Worm (Caenorhabditis elegans) whole organism, L3 larva: ENCODE measurements around the gene H10E21.4.

Experiments used
- ZK546.5 ChIP-seq: sonication (generic microtip); optimal IDR thresholded peaks from 2 replicates; lab custom pipeline; 2017; ENCODE audit warnings: missing biosample characterization, missing genetic modification characterization
- ama-1 ChIP-seq: fragments of 150-350 bp; optimal IDR thresholded peaks from 2 replicates; lab custom pipeline; 2018
- ceh-16 ChIP-seq: sonication (generic microtip); optimal IDR thresholded peaks from 2 replicates; lab custom pipeline; 2017; ENCODE audit warnings: missing biosample characterization, missing genetic modification characterization
- ceh-82 ChIP-seq: fragments of 150-350 bp; optimal IDR thresholded peaks from 2 replicates; lab custom pipeline; 2014; ENCODE audit warnings: missing biosample characterization, missing genetic modification characterization
- ceh-9 ChIP-seq: sonication (generic microtip); optimal IDR thresholded peaks from 2 replicates; lab custom pipeline; 2018; ENCODE audit warnings: missing biosample characterization, missing genetic modification characterization
- egl-27 ChIP-seq: sonication (generic microtip); optimal IDR thresholded peaks from 4 replicates; lab custom pipeline; 2017; ENCODE audit warnings: missing biosample characterization, missing genetic modification reagents, missing genetic modification characterization
- fkh-2 ChIP-seq: fragments of 150-350 bp; optimal IDR thresholded peaks from 2 replicates; lab custom pipeline; 2014; ENCODE audit warnings: missing biosample characterization, missing genetic modification reagents, missing genetic modification characterization
- hmg-11 ChIP-seq: sonication (generic microtip); optimal IDR thresholded peaks from 2 replicates; lab custom pipeline; 2016; ENCODE audit warnings: missing genetic modification characterization, missing compliant biosample characterization
- jun-1 ChIP-seq: fragments of 150-350 bp; optimal IDR thresholded peaks from 2 replicates; lab custom pipeline; 2014; ENCODE audit warnings: missing biosample characterization, missing genetic modification reagents, missing genetic modification characterization
- lin-15B ChIP-seq: fragments of 150-350 bp; optimal IDR thresholded peaks from 2 replicates; lab custom pipeline; 2014; ENCODE audit warnings: missing biosample characterization, missing genetic modification characterization
- lin-39 ChIP-seq: fragments of 150-350 bp; optimal IDR thresholded peaks from 2 replicates; lab custom pipeline; 2018; ENCODE audit warnings: missing biosample characterization, missing genetic modification reagents, missing genetic modification characterization
- mdl-1 ChIP-seq: fragments of 150-350 bp; optimal IDR thresholded peaks from 2 replicates; lab custom pipeline; 2014; ENCODE audit warnings: missing biosample characterization, missing genetic modification characterization
- nfya-1 ChIP-seq: sonication (generic microtip); optimal IDR thresholded peaks from 2 replicates; lab custom pipeline; 2017; ENCODE audit warnings: missing genetic modification characterization, mild to moderate bottlenecking, missing compliant biosample characterization, antibody characterized with exemption, moderate library complexity; ENCODE audit not compliant: insufficient read depth
- nhr-12 ChIP-seq: fragments of 150-350 bp; optimal IDR thresholded peaks from 2 replicates; lab custom pipeline; 2014; ENCODE audit warnings: missing biosample characterization, missing genetic modification characterization
- nhr-23 ChIP-seq: fragments of 150-350 bp; optimal IDR thresholded peaks from 2 replicates; lab custom pipeline; 2014; ENCODE audit warnings: missing biosample characterization, missing genetic modification reagents, missing genetic modification characterization
- nhr-237 ChIP-seq: fragments of 150-350 bp; optimal IDR thresholded peaks from 2 replicates; lab custom pipeline; 2014; ENCODE audit warnings: missing biosample characterization, missing genetic modification characterization
- nhr-25 ChIP-seq: sonication (generic microtip); optimal IDR thresholded peaks from 2 replicates; lab custom pipeline; 2017; ENCODE audit warnings: missing biosample characterization, missing genetic modification characterization
- nhr-28 ChIP-seq: fragments of 150-350 bp; optimal IDR thresholded peaks from 2 replicates; lab custom pipeline; 2014; ENCODE audit warnings: missing biosample characterization, missing genetic modification characterization
- nhr-43 ChIP-seq: sonication (generic microtip); optimal IDR thresholded peaks from 2 replicates; lab custom pipeline; 2016; ENCODE audit warnings: mild to moderate bottlenecking, missing genetic modification characterization, missing compliant biosample characterization; ENCODE audit not compliant: poor library complexity, severe bottlenecking
- nhr-76 ChIP-seq: fragments of 150-350 bp; sonication (generic microtip); optimal IDR thresholded peaks from 5 replicates; lab custom pipeline; 2014; ENCODE audit warnings: missing biosample characterization, missing genetic modification characterization
- nhr-77 ChIP-seq: fragments of 150-350 bp; optimal IDR thresholded peaks from 2 replicates; lab custom pipeline; 2014; ENCODE audit warnings: missing biosample characterization, missing genetic modification characterization
- pqm-1 ChIP-seq: fragments of 150-350 bp; optimal IDR thresholded peaks from 2 replicates; lab custom pipeline; 2017; ENCODE audit warnings: missing biosample characterization, missing genetic modification characterization, inconsistent platforms
- sea-2 ChIP-seq: fragments of 150-350 bp; sonication (generic microtip); optimal IDR thresholded peaks from 4 replicates; lab custom pipeline; 2014; ENCODE audit warnings: missing biosample characterization, missing genetic modification reagents, missing genetic modification characterization
- skn-1 ChIP-seq: fragments of 150-350 bp; optimal IDR thresholded peaks from 2 replicates; lab custom pipeline; 2014; ENCODE audit warnings: missing biosample characterization, missing genetic modification characterization
- snpc-4 ChIP-seq: fragments of 150-350 bp; optimal IDR thresholded peaks from 2 replicates; lab custom pipeline; 2014; ENCODE audit warnings: missing biosample characterization, missing genetic modification characterization
- tbx-2 ChIP-seq: sonication (generic microtip); optimal IDR thresholded peaks from 2 replicates; lab custom pipeline; 2016; ENCODE audit warnings: mild to moderate bottlenecking, missing genetic modification characterization, missing compliant biosample characterization
- unc-62 ChIP-seq: fragments of 150-350 bp; sonication (generic microtip); optimal IDR thresholded peaks from 4 replicates; lab custom pipeline; 2014; ENCODE audit warnings: missing biosample characterization, missing genetic modification reagents, missing genetic modification characterization
- zag-1 ChIP-seq: fragments of 150-350 bp; optimal IDR thresholded peaks from 2 replicates; lab custom pipeline; 2014; ENCODE audit warnings: missing biosample characterization, missing genetic modification characterization
- ztf-11 ChIP-seq: fragments of 150-350 bp; optimal IDR thresholded peaks from 2 replicates; lab custom pipeline; 2014; ENCODE audit warnings: missing biosample characterization, missing genetic modification characterization

The H10E21.4 gene

ce11 chrIII:19509-19908, at the start of gene H10E21.4:
H10E21.4 (minus strand) TSS chrIII:19675.
- TF ChIP-seq nhr-25 (tag; lab: Kevin White, UChicago) (peak; percentile 55), mdl-1 (no peak)
- TF ChIP-seq, all 47 proteins: peak for 1

ce11 chrIII:67025-67424, 47.5 kb upstream of the H10E21.4 start:
- no peak for TF ChIP-seq ZK546.5 (tag; lab: Kevin White, UChicago)
- peak; percentile 19 for TF ChIP-seq lin-15B (tag; lab: Kevin White, UChicago)
- TF ChIP-seq ztf-11 (tag; lab: Kevin White, UChicago): no peak
- peak; percentile 81 for TF ChIP-seq lin-39 (tag; lab: Kevin White, UChicago)
- TF ChIP-seq nfya-1 (tag; lab: Kevin White, UChicago): peak; percentile 66
- TF ChIP-seq ama-1 (lab: Kevin White, UChicago): peak; percentile 88
- no peak for TF ChIP-seq zag-1
- no peak for TF ChIP-seq nhr-23
- TF ChIP-seq nhr-43 (tag; lab: Kevin White, UChicago): no peak
- peak; percentile 42 for TF ChIP-seq hmg-11 (tag; lab: Kevin White, UChicago)
- no peak for TF ChIP-seq nhr-237 (tag; lab: Kevin White, UChicago)
- no peak for TF ChIP-seq snpc-4 (tag; lab: Kevin White, UChicago)
- TF ChIP-seq mdl-1: no peak

DNA sequence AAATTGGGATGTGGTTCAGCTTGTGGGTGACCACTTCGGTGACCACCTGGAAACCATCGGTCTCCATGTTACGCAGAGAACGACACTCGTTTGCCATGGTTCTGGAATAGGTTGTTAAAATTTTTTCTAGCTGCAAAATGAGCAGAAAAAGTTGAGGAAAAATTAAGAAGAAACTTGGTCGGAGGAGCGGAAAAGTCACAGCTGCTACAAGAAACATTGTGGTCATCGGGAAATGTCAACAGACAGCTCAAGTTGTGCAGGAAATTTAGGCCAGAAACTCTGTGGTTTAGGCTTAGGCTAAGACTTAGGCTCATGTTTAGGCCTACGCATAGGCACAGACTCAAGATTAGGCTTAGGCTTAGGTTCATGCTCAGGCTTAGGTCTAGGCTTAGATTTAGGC, 46.7 kb upstream of the H10E21.4 start, which contains the start of gene pck-1:
Gene pck-1 (minus strand): TSS at position 101 of the 400 bp plus-strand sequence.
- no peak for TF ChIP-seq unc-62 (GFP tag; lab: Kevin White, UChicago)
- TF ChIP-seq ZK546.5 (tag; lab: Kevin White, UChicago): no peak
- no peak for TF ChIP-seq nfya-1 (tag; lab: Kevin White, UChicago)
- TF ChIP-seq nhr-28 (tag; lab: Kevin White, UChicago): no peak
- no peak for TF ChIP-seq pqm-1 (tag; lab: Kevin White, UChicago)
- no peak for TF ChIP-seq nhr-76 (tag; lab: Kevin White, UChicago)
- TF ChIP-seq nhr-12 (tag; lab: Kevin White, UChicago): no peak
- no peak for TF ChIP-seq snpc-4 (tag; lab: Kevin White, UChicago)
- TF ChIP-seq nhr-77: no peak
- no peak for TF ChIP-seq egl-27 (tag; lab: Kevin White, UChicago)
- no peak for TF ChIP-seq jun-1 (tag; lab: Kevin White, UChicago)
- no peak for TF ChIP-seq fkh-2 (tag; lab: Kevin White, UChicago)

ce11 chrIII:65626-65937, 46.1 kb upstream of the H10E21.4 start:
- TF ChIP-seq lin-39 (tag; lab: Kevin White, UChicago) (peak; percentile 24), nhr-12 (tag; lab: Kevin White, UChicago) (no peak), nhr-43 (tag; lab: Kevin White, UChicago) (no peak), ceh-82 (no peak), sea-2 (GFP tag; lab: Kevin White, UChicago) (no peak), ceh-16 (tag; lab: Kevin White, UChicago) (no peak), skn-1 (tag; lab: Kevin White, UChicago) (no peak)

ce11 chrIII:64747-65625, 45.5 kb upstream of the H10E21.4 start:
- TF ChIP-seq ama-1 (lab: Kevin White, UChicago) (peak; percentile 80), nhr-237 (tag; lab: Kevin White, UChicago) (no peak)

DNA sequence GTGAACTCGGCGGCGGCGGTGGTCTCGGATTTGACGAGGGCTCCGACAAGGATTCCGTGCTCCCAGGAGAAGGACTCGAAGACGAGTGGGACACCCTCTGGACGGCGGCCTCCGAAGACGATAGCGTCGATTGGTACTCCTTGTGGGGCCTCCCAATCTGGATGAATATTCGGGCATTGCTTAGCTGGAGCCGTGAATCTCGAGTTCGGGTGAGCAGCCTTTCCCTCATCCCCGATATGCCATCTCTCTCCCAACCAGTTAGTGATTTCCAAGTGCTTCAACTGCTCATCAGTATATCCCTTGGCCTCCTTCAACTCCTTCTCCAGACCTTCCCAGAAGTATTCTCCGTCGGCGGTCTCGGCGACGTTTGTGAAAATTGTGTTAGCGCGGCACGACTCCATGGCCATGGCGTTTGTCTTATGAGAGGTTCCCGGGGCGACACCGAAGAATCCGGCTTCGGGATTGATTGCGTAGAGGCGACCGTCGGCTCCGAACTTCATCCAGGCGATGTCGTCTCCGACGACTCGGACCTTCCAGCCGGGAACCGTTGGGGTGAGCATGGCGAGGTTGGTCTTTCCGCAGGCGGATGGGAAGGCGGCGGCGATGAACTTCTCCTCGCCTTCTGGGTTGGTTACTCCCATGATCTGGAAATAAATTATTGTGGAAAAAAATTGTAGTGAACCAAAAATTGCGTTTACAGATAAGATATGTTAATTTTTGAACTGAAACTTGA, 44.3 kb upstream of the H10E21.4 start:
- peak; percentile 17 for TF ChIP-seq tbx-2 (tag; lab: Kevin White, UChicago)
- peak; percentile 67 for TF ChIP-seq ama-1 (lab: Kevin White, UChicago)
- TF ChIP-seq ceh-9 (tag; lab: Kevin White, UChicago): no peak
